Worm (Caenorhabditis elegans): ENCODE data around the gene C34C6.3.

- no peak for TF ChIP-seq lin-13 (GFP tag; optimal IDR thresholded peaks at IDR 0.05)
- TF ChIP-seq nhr-41 (GFP tag; IDR thresholded peaks at IDR 0.05), result no peak
Measured at ce11 chrII:8740326-8740949, 48.7 kb downstream of the C34C6.3 start.
